Fruit fly (Drosophila melanogaster) S2 (cell line): ENCODE results near the gene Cpr66D.

Experiments
- CG8478 ChIP-seq: fragments of >200 bp; optimal IDR thresholded peaks from 2 replicates; lab custom pipeline; 2018
- CTCF ChIP-seq, 2 experiments: fragments of >200 bp; optimal IDR thresholded peaks; 2 replicates each; lab custom pipeline; 2018

DNA sequence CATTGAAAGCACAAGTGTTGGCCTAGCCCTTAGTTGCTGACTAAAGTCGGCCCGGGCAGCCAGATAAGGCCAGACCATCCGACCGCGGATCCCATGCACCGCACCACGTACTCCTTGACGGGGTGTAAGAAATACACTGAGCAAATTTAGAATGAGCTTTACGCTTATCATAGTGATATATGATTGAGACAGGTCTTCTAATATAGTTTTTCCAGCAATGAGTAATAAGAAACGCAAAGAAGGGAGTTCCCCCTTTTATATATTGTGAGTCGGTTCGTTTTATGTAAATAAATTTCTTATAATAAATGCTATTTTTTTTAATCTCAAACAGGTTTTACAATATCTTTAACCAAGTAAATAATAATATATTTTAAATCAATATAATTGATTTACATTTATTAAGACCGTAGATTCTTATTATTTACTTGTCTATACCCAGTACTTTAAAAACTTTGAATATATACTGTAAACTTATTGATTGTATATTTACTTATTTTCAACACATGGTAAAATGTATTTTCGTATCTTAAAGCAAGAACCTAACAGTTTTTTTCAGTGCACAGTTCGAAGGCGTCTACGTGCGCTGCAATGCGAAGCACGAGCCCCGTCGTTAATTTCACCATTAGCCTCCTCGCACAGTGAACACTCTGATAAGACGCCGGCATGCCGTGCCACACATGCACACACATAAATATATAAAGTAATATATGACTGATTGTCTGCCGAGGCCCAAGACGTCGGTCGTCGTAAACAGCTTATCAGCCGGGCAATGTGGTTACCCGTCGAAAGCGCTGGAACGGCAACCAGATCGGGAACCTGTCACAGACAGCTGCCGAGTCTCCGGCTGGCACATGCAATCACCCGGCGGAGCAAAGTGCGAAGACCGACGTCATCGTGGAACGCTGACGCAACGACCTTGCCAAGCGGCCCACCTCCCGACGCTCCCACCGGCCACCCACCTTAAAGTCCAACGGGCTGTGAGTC is 51.9 kb downstream of the Cpr66D start:
- TF ChIP-seq CG8478 (lab: Kevin White, UChicago) (no peak), CTCF (optimal IDR thresholded peaks at IDR 0.05; lab: Kevin White, UChicago) (no peak)
